Fruit fly (Drosophila melanogaster): ENCODE results near the gene Skel.
A peak's percentile ranks its signal among the peaks of the same experiment; 100 is the strongest.

Skel gene

DNA sequence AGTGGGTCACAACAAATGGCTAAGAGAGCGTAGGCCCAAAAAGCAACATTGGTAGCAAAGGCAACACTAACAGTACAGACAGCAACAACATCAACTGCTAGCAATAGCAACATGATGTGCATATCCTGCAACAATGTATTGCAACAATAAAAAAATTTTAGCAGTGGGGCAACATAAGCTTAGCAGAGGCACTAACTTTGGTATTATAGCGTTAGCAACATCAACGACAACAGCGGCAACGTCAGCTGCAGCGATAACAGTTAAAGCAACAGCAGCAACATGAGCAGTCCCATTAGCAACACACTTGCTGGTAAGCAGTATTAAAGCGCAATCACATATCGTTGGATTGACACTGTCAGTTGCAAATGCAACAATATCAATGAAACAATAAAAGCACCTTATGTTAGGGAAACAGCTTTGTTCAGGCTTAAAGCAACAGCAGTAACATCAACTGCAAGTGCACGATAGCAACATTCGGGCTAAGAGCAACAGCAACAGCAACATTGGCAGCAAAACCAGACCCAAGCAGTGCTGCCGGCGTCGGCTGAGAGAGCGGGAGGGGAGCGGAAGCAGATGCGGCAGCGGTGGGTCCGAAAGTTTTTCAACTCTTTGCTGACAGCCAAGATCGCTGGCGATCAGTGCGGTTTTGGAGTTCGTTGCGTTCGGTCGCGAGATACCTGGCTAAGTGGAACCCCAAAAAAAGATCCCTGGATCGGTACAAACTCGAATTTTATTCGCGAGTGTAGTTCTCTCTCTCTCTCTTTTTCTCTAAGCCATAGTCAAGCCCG is at the start of gene Skel:
Skel (plus strand) TSS at position 637 of the 788 bp plus-strand sequence.
- TF ChIP-seq chinmo (GFP tag; IDR thresholded peaks at IDR 0.05; ENCODE audit: partially characterized antibody), result 0 out of 4 replicates have a peak, but pooled peaks have one; percentile 30
- no peak for TF ChIP-seq B-H1 (GFP tag; IDR thresholded peaks at IDR 0.05)
- TF ChIP-seq chm (GFP tag; IDR thresholded peaks at IDR 0.05), result 0 out of 2 replicates have a peak, but pooled peaks have one; percentile 10
- TF ChIP-seq Med (GFP tag), result peak; percentile 56
- TF ChIP-seq psq (GFP tag; optimal IDR thresholded peaks at IDR 0.05), result no peak
- peak; percentile 34; the same call in 1 of the 2 replicates for TF ChIP-seq CG4360 (GFP tag; IDR thresholded peaks at IDR 0.05)
- peak; percentile 99 for TF ChIP-seq CG11504 (tag; optimal IDR thresholded peaks at IDR 0.05)
- TF ChIP-seq CG14014 (GFP tag; IDR thresholded peaks at IDR 0.05), result peak; percentile 29; the same call in 1 of the 2 replicates
- peak; percentile 16; the same call in 1 of the 2 replicates for TF ChIP-seq amos (GFP tag; IDR thresholded peaks at IDR 0.05; ENCODE audit: partially characterized antibody)
- TF ChIP-seq stc (GFP tag; IDR thresholded peaks at IDR 0.05), result peak; percentile 44; the same call in 1 of the 2 replicates
- peak; percentile 2 to 37 for TF ChIP-seq Trl (optimal IDR thresholded peaks at IDR 0.05)
- TF ChIP-seq Trl (GFP tag; optimal IDR thresholded peaks at IDR 0.05), result no peak
- peak; percentile 68 for TF ChIP-seq crol (GFP tag; IDR thresholded peaks at IDR 0.05)
- TF ChIP-seq CG12744 (GFP tag; optimal IDR thresholded peaks at IDR 0.05), result no peak
- TF ChIP-seq Jarid2 (GFP tag; optimal IDR thresholded peaks at IDR 0.05), result peak; percentile 53
- TF ChIP-seq CG10209 (GFP tag; optimal IDR thresholded peaks at IDR 0.05), result no peak
- TF ChIP-seq sna (GFP tag; IDR thresholded peaks at IDR 0.05; ENCODE audit: partially characterized antibody), result no peak
- 0 out of 2 replicates have a peak, but pooled peaks have one; percentile 5 for TF ChIP-seq CG17328 (GFP tag; IDR thresholded peaks at IDR 0.05)
- TF ChIP-seq ci (GFP tag; IDR thresholded peaks at IDR 0.05), result peak; percentile 24; the same call in 1 of the 3 replicates
- no peak for TF ChIP-seq danr (GFP tag; IDR thresholded peaks at IDR 0.05)
- no peak for TF ChIP-seq Deaf1 (tag; optimal IDR thresholded peaks at IDR 0.05)
- TF ChIP-seq tll (GFP tag; optimal IDR thresholded peaks at IDR 0.05), result no peak
- TF ChIP-seq Adf1 (GFP tag; IDR thresholded peaks at IDR 0.05), result peak; percentile 59

DNA sequence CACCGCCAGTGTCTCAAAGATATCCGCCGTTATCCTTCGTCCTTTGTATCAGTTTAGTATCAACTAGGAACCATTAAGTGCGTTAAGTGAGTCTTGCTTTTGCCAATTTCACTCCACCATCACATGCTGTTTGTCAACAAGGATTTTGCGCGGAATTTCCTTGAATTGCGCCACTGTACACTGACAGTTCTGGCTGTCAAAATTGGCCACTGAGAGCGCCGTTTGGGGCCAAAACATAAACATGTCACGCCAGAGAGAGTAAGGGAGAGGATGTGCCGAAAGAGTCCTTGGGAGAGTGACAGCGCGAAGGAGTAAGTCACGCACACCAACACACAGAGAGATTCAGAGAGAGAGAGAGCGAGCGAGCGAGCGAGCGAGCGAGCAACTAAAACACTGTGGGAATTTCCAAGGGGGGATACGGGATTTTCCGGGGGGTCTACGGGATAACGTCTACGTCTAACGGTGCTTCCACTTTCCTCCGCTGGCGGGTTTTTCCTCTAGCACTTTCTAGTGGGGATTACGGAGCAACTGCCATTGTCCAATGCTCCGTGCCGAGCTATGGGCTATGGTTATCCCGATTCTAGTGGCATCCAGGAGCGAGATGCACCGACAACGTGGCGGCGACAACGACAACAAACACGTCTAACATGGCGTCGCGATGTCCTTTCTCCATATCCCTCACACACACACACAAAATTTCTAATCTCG is 47.9 kb upstream of the Skel start:
- no peak for TF ChIP-seq CG6654 (GFP tag; optimal IDR thresholded peaks at IDR 0.05)
- no peak for TF ChIP-seq HmgD (GFP tag; optimal IDR thresholded peaks at IDR 0.05)
- no peak for TF ChIP-seq CG6683 (GFP tag; optimal IDR thresholded peaks at IDR 0.05)
- no peak for TF ChIP-seq dm (GFP tag; optimal IDR thresholded peaks at IDR 0.05)
- TF ChIP-seq CG8765 (GFP tag; IDR thresholded peaks at IDR 0.05), result no peak
- TF ChIP-seq luna (GFP tag; optimal IDR thresholded peaks at IDR 0.05), result no peak
- no peak for TF ChIP-seq row (GFP tag; IDR thresholded peaks at IDR 0.05)
- no peak for TF ChIP-seq CG13424 (tag; optimal IDR thresholded peaks at IDR 0.05)
- TF ChIP-seq CG10654 (GFP tag; optimal IDR thresholded peaks at IDR 0.05), result no peak
- no peak for TF ChIP-seq Lim3 (GFP tag; IDR thresholded peaks at IDR 0.05)
- TF ChIP-seq Drgx (GFP tag; IDR thresholded peaks at IDR 0.05), result 0 out of 2 replicates have a peak, but pooled peaks have one; percentile 9
- no peak for TF ChIP-seq Bteb2 (GFP tag; optimal IDR thresholded peaks at IDR 0.05)
- TF ChIP-seq Atf-2 (GFP tag; optimal IDR thresholded peaks at IDR 0.05), result no peak
- no peak for TF ChIP-seq CG7271 (tag; optimal IDR thresholded peaks at IDR 0.05)
- no peak for TF ChIP-seq HLH3B (GFP tag; IDR thresholded peaks at IDR 0.05)
- no peak for TF ChIP-seq CG4360 (GFP tag; IDR thresholded peaks at IDR 0.05)
- TF ChIP-seq klu (GFP tag; IDR thresholded peaks at IDR 0.05), result no peak
- TF ChIP-seq CG12942 (GFP tag; optimal IDR thresholded peaks at IDR 0.05), result no peak
- TF ChIP-seq croc (GFP tag; conservative IDR thresholded peaks at IDR 0.05), result no peak
- TF ChIP-seq Taf1 (GFP tag; IDR thresholded peaks at IDR 0.05), result no peak
- peak; percentile 30 for TF ChIP-seq yki (optimal IDR thresholded peaks at IDR 0.05)
- no peak for TF ChIP-seq corto (GFP tag; optimal IDR thresholded peaks at IDR 0.05)
- no peak for TF ChIP-seq CG17328 (GFP tag; IDR thresholded peaks at IDR 0.05)
- TF ChIP-seq CG11560 (tag; IDR thresholded peaks at IDR 0.05), result no peak
- no peak for TF ChIP-seq CG8924 (tag; optimal IDR thresholded peaks at IDR 0.05)
- no peak for TF ChIP-seq CG4328 (GFP tag; optimal IDR thresholded peaks at IDR 0.05)
- no peak for TF ChIP-seq stwl (tag; optimal IDR thresholded peaks at IDR 0.05)
- TF ChIP-seq CG6254 (GFP tag; optimal IDR thresholded peaks at IDR 0.05), result no peak

All from whole organism, embryonic.